Worm (Caenorhabditis elegans) whole organism, young adult: Measurements from ENCODE around the gene C35B1.4.

ENCODE experiments used
- F55B11.4 ChIP-seq: sonication (generic microtip); optimal IDR thresholded peaks from 2 replicates; lab custom pipeline; 2016; ENCODE audit warnings: missing compliant biosample characterization, missing genetic modification characterization, borderline replicate concordance; ENCODE audit not compliant: insufficient read depth
- cebp-2 ChIP-seq: fragments of 200-800 bp; sonication (Bioruptor generic); IDR thresholded peaks from 2 replicates; pipeline ENCODE4 v1.3.6; 2022; ENCODE audit warnings: missing genetic modification characterization, missing compliant biosample characterization
- ceh-91 ChIP-seq: fragments of 200-800 bp; sonication (Bioruptor generic); IDR thresholded peaks from 2 replicates; pipeline ENCODE4 v1.3.6; 2022; ENCODE audit warnings: missing genetic modification reagents, missing genetic modification characterization, missing compliant biosample characterization
- die-1 ChIP-seq: sonication (generic microtip); optimal IDR thresholded peaks from 2 replicates; lab custom pipeline; 2016; ENCODE audit warnings: missing genotype, mild to moderate bottlenecking, missing genetic modification characterization, missing compliant biosample characterization
- hrde-1 ChIP-seq: sonication (generic microtip); optimal IDR thresholded peaks from 2 replicates; lab custom pipeline; 2016; ENCODE audit warnings: missing genetic modification characterization, mild to moderate bottlenecking, missing compliant biosample characterization, moderate library complexity, missing genotype, missing genetic modification reagents, borderline replicate concordance
- madf-10 ChIP-seq: sonication (generic microtip); optimal IDR thresholded peaks from 2 replicates; lab custom pipeline; 2016; ENCODE audit warnings: mild to moderate bottlenecking, missing genetic modification characterization, missing compliant biosample characterization
- nhr-80 ChIP-seq: sonication (generic microtip); optimal IDR thresholded peaks from 2 replicates; lab custom pipeline; 2016; ENCODE audit warnings: missing genetic modification characterization, missing compliant biosample characterization
- snpc-4 ChIP-seq, 5 experiments: fragments of 150-350 bp in 1 of 5; sonication (generic microtip) in 4 of 5; optimal IDR thresholded peaks; 2 replicates each; lab custom pipeline; 2014 to 2018; ENCODE audit warnings: missing genetic modification characterization in 5 of 5, missing biosample characterization in 3 of 5, antibody characterized with exemption in 2 of 5, mild to moderate bottlenecking in 2 of 5, missing compliant biosample characterization in 2 of 5, missing genotype in 2 of 5, moderate library complexity in 2 of 5, missing genetic modification reagents in 1 of 5
- zfh-2 ChIP-seq: fragments of 200-800 bp; sonication (Bioruptor generic); conservative IDR thresholded peaks from 2 replicates; pipeline ENCODE4 v1.3.6; 2022; ENCODE audit warnings: missing genetic modification reagents, missing genetic modification characterization, missing compliant biosample characterization
- ztf-25 ChIP-seq: fragments of 200-800 bp; sonication (Bioruptor generic); IDR thresholded peaks from 2 replicates; pipeline ENCODE4 v1.3.6; 2022; ENCODE audit warnings: missing genetic modification reagents, missing genetic modification characterization, missing compliant biosample characterization

ce11 chrIV:4055297-4055696 lies 24.3 kb upstream of the C35B1.4 start:
- TF ChIP-seq zfh-2 (no peak), ceh-91 (GFP tag; lab: Robert Waterston, UW) (no peak), F55B11.4 (no peak), madf-10 (tag; lab: Kevin White, UChicago) (no peak), hrde-1 (tag; lab: Kevin White, UChicago) (no peak), snpc-4 (GFP tag; optimal IDR thresholded peaks at IDR 0.05; lab: Kevin White, UChicago) (no peak), snpc-4 (tag; optimal IDR thresholded peaks at IDR 0.05; lab: Kevin White, UChicago) (no peak), die-1 (tag; lab: Kevin White, UChicago) (no peak), nhr-80 (tag; lab: Kevin White, UChicago) (no peak), cebp-2 (GFP tag; lab: Robert Waterston, UW) (no peak), ztf-25 (GFP tag; lab: Robert Waterston, UW) (no peak)
